In the genomic region with DNA sequence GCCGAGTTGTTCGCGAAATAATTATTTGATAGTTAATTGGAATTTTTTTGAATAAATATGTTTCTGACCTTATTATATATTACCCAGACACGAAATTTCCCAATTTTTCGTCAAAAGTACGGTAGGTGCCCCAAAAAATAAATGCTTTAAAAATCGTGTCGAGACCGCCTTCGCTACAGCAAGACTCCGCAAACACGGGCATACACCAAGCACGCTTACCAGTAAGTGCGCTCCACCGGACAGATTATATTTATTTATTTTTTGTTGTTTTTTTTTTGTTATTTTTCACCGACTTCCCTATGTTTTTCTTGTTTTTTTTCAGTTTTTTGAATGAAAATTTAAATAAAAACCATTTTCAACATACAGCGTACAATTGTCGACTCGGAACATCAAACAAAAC, we compare ENCODE assay signal across 6 worm cellular contexts.
TF ChIP-seq lines count a peak whose summit lies in the region.

No protein-coding gene starts in this region.

TF ChIP-seq in whole organism, L1 larva, 84 proteins besides CTCF, POLR2A, EP300 and RAD21:
- TF ChIP-seq blmp-1 (tag; optimal IDR thresholded peaks at IDR 0.05; lab: Kevin White, UChicago) (no peak), dpl-1 (GFP tag; optimal IDR thresholded peaks at IDR 0.05; lab: Kevin White, UChicago) (peak in 2 of 3 experiments; percentile 6 to 36), ceh-82 (tag; optimal IDR thresholded peaks at IDR 0.05; lab: Kevin White, UChicago) (no peak), efl-1 (optimal IDR thresholded peaks at IDR 0.05; lab: Kevin White, UChicago) (peak in 1 of 2 experiments; percentile 26), efl-1 (GFP tag; optimal IDR thresholded peaks at IDR 0.05 in 1 of 2; lab: Kevin White, UChicago) (peak in 1 of 2 experiments; percentile 13), sptf-1 (tag; optimal IDR thresholded peaks at IDR 0.05; lab: Kevin White, UChicago) (no peak), lin-35 (GFP tag; optimal IDR thresholded peaks at IDR 0.05; lab: Kevin White, UChicago) (peak in 1 of 2 experiments; percentile 11), fos-1 (tag; optimal IDR thresholded peaks at IDR 0.05; lab: Kevin White, UChicago) (no peak), lsy-2 (tag; optimal IDR thresholded peaks at IDR 0.05; lab: Kevin White, UChicago) (peak in 1 of 2 experiments; percentile 39)

TF ChIP-seq in whole organism, L2 larva, 48 proteins besides CTCF, POLR2A, EP300 and RAD21:
- TF ChIP-seq mbf-1 (tag; optimal IDR thresholded peaks at IDR 0.05; lab: Kevin White, UChicago): no peak
- TF ChIP-seq lsy-2 (tag; optimal IDR thresholded peaks at IDR 0.05; lab: Kevin White, UChicago): peak in 1 of 2 experiments; percentile 63
- no peak for TF ChIP-seq F13H6.1 (tag; optimal IDR thresholded peaks at IDR 0.05; lab: Kevin White, UChicago)
- TF ChIP-seq unc-55 (GFP tag; optimal IDR thresholded peaks at IDR 0.05; lab: Kevin White, UChicago): peak; percentile 37

TF ChIP-seq in whole organism, L3 larva, 47 proteins besides CTCF, POLR2A, EP300 and RAD21:
- peak; percentile 43 for TF ChIP-seq pha-4 (tag; optimal IDR thresholded peaks at IDR 0.05; lab: Kevin White, UChicago)
- TF ChIP-seq jun-1 (tag; optimal IDR thresholded peaks at IDR 0.05; lab: Kevin White, UChicago): no peak

TF ChIP-seq in whole organism, L4 larva, 104 proteins besides CTCF, POLR2A, EP300 and RAD21:
- TF ChIP-seq hlh-11 (tag; optimal IDR thresholded peaks at IDR 0.05; lab: Kevin White, UChicago): no peak
- TF ChIP-seq mes-2 (tag; optimal IDR thresholded peaks at IDR 0.05; lab: Kevin White, UChicago; ENCODE audit: poor library complexity, severe bottlenecking): peak; percentile 58
- no peak for TF ChIP-seq nhr-25 (tag; optimal IDR thresholded peaks at IDR 0.05; lab: Kevin White, UChicago; ENCODE audit: borderline replicate concordance, insufficient read depth)
- no peak for TF ChIP-seq T20F7.1 (GFP tag; optimal IDR thresholded peaks at IDR 0.05; lab: Kevin White, UChicago)
- TF ChIP-seq aha-1 (tag; lab: Kevin White, UChicago): peak; percentile 33
- no peak for TF ChIP-seq ceh-82 (tag; optimal IDR thresholded peaks at IDR 0.05; lab: Kevin White, UChicago)
- peak in 1 of 2 experiments; percentile 56 for TF ChIP-seq lsy-2 (tag; optimal IDR thresholded peaks at IDR 0.05; lab: Kevin White, UChicago)
- TF ChIP-seq unc-62 (GFP tag; optimal IDR thresholded peaks at IDR 0.05 in 1 of 2; lab: Kevin White, UChicago): no peak
- TF ChIP-seq unc-62 (tag; optimal IDR thresholded peaks at IDR 0.05; lab: Kevin White, UChicago): no peak
- no peak for TF ChIP-seq zfp-3 (GFP tag; conservative IDR thresholded peaks at IDR 0.05; lab: Robert Waterston, UW)
- TF ChIP-seq fos-1 (tag; optimal IDR thresholded peaks at IDR 0.05; lab: Kevin White, UChicago): no peak
- peak; percentile 54 for TF ChIP-seq lin-38 (GFP tag; IDR thresholded peaks at IDR 0.05; lab: Robert Waterston, UW)
- peak; percentile 10 for TF ChIP-seq dpl-1 (GFP tag; optimal IDR thresholded peaks at IDR 0.05; lab: Kevin White, UChicago)
- TF ChIP-seq mxl-3 (GFP tag; optimal IDR thresholded peaks at IDR 0.05; lab: Kevin White, UChicago): no peak
- TF ChIP-seq nhr-77 (tag; optimal IDR thresholded peaks at IDR 0.05; lab: Kevin White, UChicago): no peak
- TF ChIP-seq ZK546.5 (tag; optimal IDR thresholded peaks at IDR 0.05; lab: Kevin White, UChicago): no peak
- no peak for TF ChIP-seq arid-1 (GFP tag; conservative IDR thresholded peaks at IDR 0.05; lab: Robert Waterston, UW)
- no peak for TF ChIP-seq Y75B8A.6 (GFP tag; IDR thresholded peaks at IDR 0.05; lab: Robert Waterston, UW)

TF ChIP-seq in whole organism, mixed stage, embryonic, 35 proteins besides CTCF, POLR2A, EP300 and RAD21:
- TF ChIP-seq mab-5 (tag; optimal IDR thresholded peaks at IDR 0.05; lab: Kevin White, UChicago) (no peak), mep-1 (tag; optimal IDR thresholded peaks at IDR 0.05; lab: Kevin White, UChicago) (peak; percentile 40)

TF ChIP-seq in whole organism, young adult, 124 proteins besides CTCF, POLR2A, EP300 and RAD21:
- peak; percentile 15; the same call in 1 of the 2 replicates for TF ChIP-seq F33H1.4 (GFP tag; IDR thresholded peaks at IDR 0.05; lab: Robert Waterston, UW)
- TF ChIP-seq mcd-1 (GFP tag; IDR thresholded peaks at IDR 0.05; lab: Robert Waterston, UW): peak; percentile 50
- TF ChIP-seq B0261.1 (tag; optimal IDR thresholded peaks at IDR 0.05; lab: Kevin White, UChicago): no peak
- TF ChIP-seq Y53G8AR.9 (GFP tag; conservative IDR thresholded peaks at IDR 0.05; lab: Robert Waterston, UW): no peak
- no peak for TF ChIP-seq ceh-40 (GFP tag; IDR thresholded peaks at IDR 0.05; lab: Robert Waterston, UW)
- no peak for TF ChIP-seq C06A6.2 (GFP tag; conservative IDR thresholded peaks at IDR 0.05; lab: Robert Waterston, UW)
- no peak for TF ChIP-seq aptf-3 (GFP tag; IDR thresholded peaks at IDR 0.05; lab: Robert Waterston, UW)
